Fruit fly (Drosophila melanogaster) whole organism, embryonic: ENCODE measurements around the gene Asator.

Experiments used
- Atf3 ChIP-seq: fragments of 200-800 bp; sonication (Bioruptor generic); optimal IDR thresholded peaks from 3 replicates; lab custom pipeline; 2016; ENCODE audit warnings: missing biosample characterization, missing genetic modification characterization
- CG10366 ChIP-seq: fragments of 200-800 bp; sonication (Bioruptor generic); IDR thresholded peaks from 2 replicates; pipeline ENCODE4 v1.3.6; 2022; ENCODE audit warnings: missing biosample characterization, missing genetic modification characterization
- CG10462 ChIP-seq: fragments of 200-800 bp; sonication (Bioruptor generic); optimal IDR thresholded peaks from 2 replicates; lab custom pipeline; 2016; ENCODE audit warnings: missing biosample characterization, missing genetic modification characterization
- CG10654 ChIP-seq: fragments of 200-800 bp; sonication (Bioruptor generic); optimal IDR thresholded peaks from 2 replicates; lab custom pipeline; 2016; ENCODE audit warnings: missing biosample characterization, missing genetic modification characterization
- CG11247 ChIP-seq: fragments of 200-800 bp; sonication (Bioruptor generic); IDR thresholded peaks from 2 replicates; pipeline ENCODE4 v1.3.6; 2022; ENCODE audit warnings: missing biosample characterization, missing genetic modification characterization
- CG12219 ChIP-seq: fragments of 200-800 bp; sonication (Bioruptor generic); optimal IDR thresholded peaks from 3 replicates; lab custom pipeline; 2018; ENCODE audit warnings: missing biosample characterization, mild to moderate bottlenecking, missing genetic modification characterization
- CG12769 ChIP-seq: fragments of 200-800 bp; sonication (Bioruptor generic); optimal IDR thresholded peaks from 2 replicates; lab custom pipeline; 2019; ENCODE audit warnings: missing biosample characterization, mild to moderate bottlenecking, missing genetic modification characterization, moderate library complexity
- CG13287 ChIP-seq: fragments of 200-800 bp; sonication (Bioruptor generic); IDR thresholded peaks from 2 replicates; pipeline ENCODE4 v1.3.6; 2022; ENCODE audit warnings: missing biosample characterization, missing genetic modification characterization; ENCODE audit not compliant: partially characterized antibody
- CG17385 ChIP-seq: fragments of 200-800 bp; sonication (Bioruptor generic); optimal IDR thresholded peaks from 3 replicates; lab custom pipeline; 2018; ENCODE audit warnings: missing biosample characterization, mild to moderate bottlenecking, missing genetic modification characterization
- CG17829 ChIP-seq: fragments of 200-800 bp; optimal IDR thresholded peaks from 2 replicates; lab custom pipeline; 2019; ENCODE audit warnings: missing biosample characterization, mild to moderate bottlenecking, missing genetic modification characterization, moderate library complexity
- CG31365 ChIP-seq: fragments of 200-800 bp; sonication (Bioruptor generic); optimal IDR thresholded peaks from 2 replicates; lab custom pipeline; 2018; ENCODE audit warnings: missing biosample characterization, mild to moderate bottlenecking, missing genetic modification characterization
- CG43689 ChIP-seq: fragments of 200-800 bp; sonication (Bioruptor generic); IDR thresholded peaks from 2 replicates; pipeline ENCODE4 v1.3.6; 2022; ENCODE audit warnings: missing biosample characterization, missing genetic modification characterization
- CG6765 ChIP-seq: fragments of 200-800 bp; sonication (Bioruptor generic); optimal IDR thresholded peaks from 3 replicates; lab custom pipeline; 2017; ENCODE audit warnings: missing biosample characterization, mild to moderate bottlenecking, missing genetic modification characterization
- CG6791 ChIP-seq: fragments of 200-800 bp; sonication (Bioruptor generic); IDR thresholded peaks from 3 replicates; pipeline ENCODE4 v1.3.6; 2022; ENCODE audit warnings: missing biosample characterization, missing genetic modification characterization; ENCODE audit not compliant: partially characterized antibody
- CG7963 ChIP-seq: fragments of 200-800 bp; sonication (Bioruptor generic); IDR thresholded peaks from 3 replicates; pipeline ENCODE4 v1.3.6; 2022; ENCODE audit warnings: missing biosample characterization, missing genetic modification characterization; ENCODE audit not compliant: partially characterized antibody
- CG8924 ChIP-seq: fragments of 200-800 bp; optimal IDR thresholded peaks from 3 replicates; lab custom pipeline; 2019; ENCODE audit warnings: missing biosample characterization, mild to moderate bottlenecking, missing genetic modification characterization, moderate library complexity
- Fer1 ChIP-seq: fragments of 200-800 bp; sonication (Bioruptor generic); optimal IDR thresholded peaks from 2 replicates; lab custom pipeline; 2017; ENCODE audit warnings: missing biosample characterization, mild to moderate bottlenecking, missing genetic modification characterization
- Fer2 ChIP-seq: fragments of 200-800 bp; sonication (Bioruptor generic); optimal IDR thresholded peaks from 2 replicates; lab custom pipeline; 2018; ENCODE audit warnings: missing biosample characterization, mild to moderate bottlenecking, missing genetic modification characterization, moderate library complexity
- Gsc ChIP-seq: fragments of 200-800 bp; sonication (Bioruptor generic); IDR thresholded peaks from 2 replicates; pipeline ENCODE4 v1.3.6; 2022; ENCODE audit warnings: missing biosample characterization, missing genetic modification characterization
- H15 ChIP-seq: fragments of 200-800 bp; sonication (Bioruptor generic); IDR thresholded peaks from 3 replicates; pipeline ENCODE4 v1.3.6; 2022; ENCODE audit warnings: missing biosample characterization, missing genetic modification characterization
- Hr39 ChIP-seq: fragments of >200 bp; optimal IDR thresholded peaks from 2 replicates; lab custom pipeline; 2017
- Meics ChIP-seq: fragments of 200-800 bp; sonication (Bioruptor generic); optimal IDR thresholded peaks from 2 replicates; lab custom pipeline; 2017; ENCODE audit warnings: missing biosample characterization, mild to moderate bottlenecking, missing genetic modification characterization
- NFAT ChIP-seq: fragments of 200-800 bp; sonication (Bioruptor generic); IDR thresholded peaks from 2 replicates; pipeline ENCODE4 v1.3.6; 2022; ENCODE audit warnings: missing biosample characterization, missing genetic modification characterization
- Optix ChIP-seq: fragments of 200-800 bp; sonication (Bioruptor generic); IDR thresholded peaks from 3 replicates; pipeline ENCODE4 v1.3.6; 2022; ENCODE audit warnings: missing biosample characterization, missing genetic modification characterization
- Ravus ChIP-seq: fragments of 200-800 bp; sonication (Bioruptor generic); IDR thresholded peaks from 2 replicates; pipeline ENCODE4 v1.3.6; 2022; ENCODE audit warnings: missing biosample characterization, missing genetic modification characterization
- Spps ChIP-seq: fragments of 200-800 bp; sonication (Bioruptor generic); optimal IDR thresholded peaks from 2 replicates; lab custom pipeline; 2018; ENCODE audit warnings: missing biosample characterization, mild to moderate bottlenecking, missing genetic modification characterization
- az2 ChIP-seq: fragments of 200-800 bp; sonication (Bioruptor generic); optimal IDR thresholded peaks from 3 replicates; lab custom pipeline; 2016; ENCODE audit warnings: missing biosample characterization, missing genetic modification characterization
- cato ChIP-seq: fragments of 200-800 bp; sonication (Bioruptor generic); optimal IDR thresholded peaks from 2 replicates; lab custom pipeline; 2016; ENCODE audit warnings: missing biosample characterization, missing genetic modification characterization, borderline replicate concordance
- cg ChIP-seq: fragments of 200-800 bp; sonication (Bioruptor generic); optimal IDR thresholded peaks from 3 replicates; lab custom pipeline; 2019; ENCODE audit warnings: missing biosample characterization, mild to moderate bottlenecking, missing genetic modification characterization, moderate library complexity
- chn ChIP-seq: fragments of 200-800 bp; sonication (Bioruptor generic); optimal IDR thresholded peaks from 2 replicates; lab custom pipeline; 2016; ENCODE audit warnings: missing biosample characterization, missing genetic modification characterization
- ci ChIP-seq: fragments of 200-800 bp; sonication (Bioruptor generic); IDR thresholded peaks from 3 replicates; pipeline ENCODE4 v1.3.6; 2022; ENCODE audit warnings: missing biosample characterization, missing genetic modification characterization
- esg ChIP-seq: fragments of 200-800 bp; sonication (Bioruptor generic); conservative IDR thresholded peaks from 2 replicates; pipeline ENCODE4 v1.3.6; 2022; ENCODE audit warnings: missing biosample characterization, missing genetic modification characterization
- fu2 ChIP-seq: fragments of 200-800 bp; sonication (Bioruptor generic); optimal IDR thresholded peaks from 2 replicates; lab custom pipeline; 2016; ENCODE audit warnings: missing biosample characterization, missing genetic modification characterization
- gem ChIP-seq: fragments of 200-800 bp; sonication (Bioruptor generic); optimal IDR thresholded peaks from 2 replicates; lab custom pipeline; 2019; ENCODE audit warnings: missing biosample characterization, mild to moderate bottlenecking, missing genetic modification characterization, moderate library complexity
- gsb ChIP-seq: fragments of 200-800 bp; sonication (Bioruptor generic); IDR thresholded peaks from 2 replicates; pipeline ENCODE4 v1.3.6; 2022; ENCODE audit warnings: missing biosample characterization, missing genetic modification characterization
- lab ChIP-seq: fragments of 200-800 bp; sonication (Bioruptor generic); optimal IDR thresholded peaks from 3 replicates; lab custom pipeline; 2017; ENCODE audit warnings: missing biosample characterization, missing genetic modification characterization, mild to moderate bottlenecking, moderate library complexity, missing genetic modification reagents
- lmd ChIP-seq: fragments of 200-800 bp; sonication (Bioruptor generic); IDR thresholded peaks from 2 replicates; pipeline ENCODE4 v1.3.6; 2022; ENCODE audit warnings: missing biosample characterization, missing genetic modification characterization
- nmo ChIP-seq: fragments of 200-800 bp; sonication (Bioruptor generic); optimal IDR thresholded peaks from 2 replicates; lab custom pipeline; 2018; ENCODE audit warnings: missing biosample characterization, mild to moderate bottlenecking, missing genetic modification characterization, moderate library complexity
- oc ChIP-seq: fragments of 200-800 bp; sonication (Bioruptor generic); optimal IDR thresholded peaks from 2 replicates; lab custom pipeline; 2018; ENCODE audit warnings: missing biosample characterization, mild to moderate bottlenecking, missing genetic modification characterization, moderate library complexity
- onecut ChIP-seq: fragments of 200-800 bp; sonication (Bioruptor generic); IDR thresholded peaks from 2 replicates; pipeline ENCODE4 v1.3.6; 2022; ENCODE audit warnings: missing biosample characterization, missing genetic modification characterization
- pros ChIP-seq: fragments of 200-800 bp; sonication (Bioruptor generic); optimal IDR thresholded peaks from 3 replicates; lab custom pipeline; 2019; ENCODE audit warnings: missing biosample characterization, mild to moderate bottlenecking, missing genetic modification characterization, moderate library complexity
- sc ChIP-seq, 3 experiments: fragments of >200 bp in 2 of 3; fragments of 200-800 bp in 1 of 3; sonication (Bioruptor generic) in 1 of 3; optimal IDR thresholded peaks; 2 replicates in 2 of 3; 3 replicates in 1 of 3; lab custom pipeline; 2017; ENCODE audit warnings: mild to moderate bottlenecking in 1 of 3, missing biosample characterization in 1 of 3, missing genetic modification characterization in 1 of 3, missing genetic modification reagents in 1 of 3
- slp2 ChIP-seq: fragments of 200-800 bp; sonication (Bioruptor generic); optimal IDR thresholded peaks from 2 replicates; lab custom pipeline; 2016; ENCODE audit warnings: missing biosample characterization, missing genetic modification characterization
- stwl ChIP-seq: fragments of 200-800 bp; sonication (Bioruptor generic); optimal IDR thresholded peaks from 3 replicates; lab custom pipeline; 2018; ENCODE audit warnings: missing biosample characterization, mild to moderate bottlenecking, missing genetic modification characterization, moderate library complexity
- ttk ChIP-seq: fragments of 200-800 bp; sonication (Bioruptor generic); IDR thresholded peaks from 2 replicates; pipeline ENCODE4 v2.1.2; 2022; ENCODE audit warnings: missing biosample characterization, missing genetic modification characterization
- tx ChIP-seq: fragments of 200-800 bp; sonication (Bioruptor generic); optimal IDR thresholded peaks from 2 replicates; lab custom pipeline; 2016; ENCODE audit warnings: missing biosample characterization, missing genetic modification characterization
- wor ChIP-seq: fragments of 200-800 bp; sonication (Bioruptor generic); IDR thresholded peaks from 2 replicates; pipeline ENCODE4 v1.3.6; 2022; ENCODE audit warnings: missing biosample characterization, missing genetic modification characterization
- z ChIP-seq: fragments of 200-800 bp; sonication (Bioruptor generic); IDR thresholded peaks from 3 replicates; pipeline ENCODE4 v1.3.6; 2022; ENCODE audit warnings: missing biosample characterization, missing genetic modification characterization
- zen ChIP-seq: fragments of 200-800 bp; sonication (Bioruptor generic); optimal IDR thresholded peaks from 3 replicates; lab custom pipeline; 2018; ENCODE audit warnings: missing biosample characterization, mild to moderate bottlenecking, missing genetic modification characterization, moderate library complexity

The Asator gene

DNA sequence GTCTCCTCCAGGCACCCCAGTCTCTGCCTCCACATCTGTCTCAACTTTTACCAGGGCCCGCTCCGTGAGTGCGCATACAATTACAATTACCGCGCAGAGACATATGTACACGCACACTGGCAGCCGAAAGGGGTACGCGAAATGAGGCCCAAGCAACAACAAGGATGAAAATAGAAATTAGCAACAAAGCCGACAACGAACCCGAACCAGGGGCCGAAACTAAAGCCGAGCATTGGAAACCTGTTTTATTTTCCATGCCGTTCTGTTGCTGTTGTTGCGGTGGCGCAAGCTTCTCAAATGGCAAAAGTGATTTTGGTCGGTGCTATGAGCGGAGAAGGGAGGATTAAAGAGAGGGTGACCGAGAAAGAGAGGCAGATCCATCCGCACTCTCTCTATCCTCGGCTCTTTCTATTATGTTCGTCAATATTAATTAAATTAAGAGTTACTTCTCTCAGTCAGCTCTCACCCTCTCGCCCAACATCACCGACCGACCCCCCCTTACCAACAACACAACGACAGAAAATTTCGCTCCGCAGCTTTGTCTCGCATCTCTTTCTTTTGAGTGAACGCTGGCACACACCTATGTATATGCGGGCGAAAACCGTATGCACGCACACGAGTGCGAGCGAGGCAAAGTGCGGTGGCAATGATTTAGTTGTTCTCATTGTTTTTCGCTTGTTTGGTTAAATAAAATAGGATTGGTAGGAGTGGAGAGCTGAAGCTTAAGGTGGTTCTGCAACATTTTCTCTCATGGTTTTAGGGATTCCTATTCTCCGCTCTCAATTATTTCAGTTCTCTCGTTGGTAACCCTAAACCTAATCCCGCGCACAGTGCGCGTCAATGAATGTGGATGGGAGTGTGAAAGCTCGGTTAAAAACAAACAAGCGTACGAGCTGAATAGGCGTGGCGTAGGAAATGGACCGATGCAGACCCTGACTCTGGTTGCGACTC, 18.7 kb upstream of the Asator start (continued):
- TF ChIP-seq cg (GFP tag; lab: Kevin White, UChicago) (peak; percentile 56), gsb (GFP tag; lab: Robert Waterston, UW) (no peak), chn (no peak), pros (GFP tag; lab: Kevin White, UChicago) (peak; percentile 96), Atf3 (GFP tag; lab: Kevin White, UChicago) (no peak), CG8924 (tag; lab: Kevin White, UChicago) (no peak), oc (peak; percentile 69), Optix (no peak), sc (optimal IDR thresholded peaks at IDR 0.05; lab: Kevin White, UChicago) (no peak), sc (GFP tag; optimal IDR thresholded peaks at IDR 0.05; lab: Kevin White, UChicago) (no peak), CG7963 (GFP tag; lab: Robert Waterston, UW) (no peak), gem (no peak), stwl (no peak), Spps (tag; lab: Kevin White, UChicago) (no peak), onecut (GFP tag; lab: Robert Waterston, UW) (no peak), zen (tag; lab: Kevin White, UChicago) (no peak), H15 (GFP tag; lab: Robert Waterston, UW) (no peak), CG31365 (tag; lab: Kevin White, UChicago) (no peak), slp2 (GFP tag; lab: Kevin White, UChicago) (no peak), CG10654 (GFP tag; lab: Kevin White, UChicago) (no peak), ttk (GFP tag; lab: Robert Waterston, UW) (no peak), CG43689 (GFP tag; lab: Robert Waterston, UW) (no peak), CG6791 (GFP tag; lab: Robert Waterston, UW) (no peak), CG12219 (no peak), NFAT (no peak), CG10462 (GFP tag; lab: Kevin White, UChicago) (no peak), CG12769 (tag; lab: Kevin White, UChicago) (peak; percentile 6), lmd (no peak), Gsc (GFP tag; lab: Robert Waterston, UW) (no peak), tx (no peak), lab (GFP tag; lab: Kevin White, UChicago) (no peak), Hr39 (lab: Kevin White, UChicago) (no peak), fu2 (GFP tag; lab: Kevin White, UChicago) (no peak), Meics (GFP tag; lab: Kevin White, UChicago) (no peak), Ravus (no peak), CG10366 (GFP tag; lab: Robert Waterston, UW) (no peak), wor (GFP tag; lab: Robert Waterston, UW) (no peak), CG6765 (no peak), CG17385 (GFP tag; lab: Kevin White, UChicago) (peak; percentile 19), ci (no peak), CG11247 (no peak), esg (GFP tag; lab: Robert Waterston, UW) (no peak), az2 (no peak), cato (GFP tag; lab: Kevin White, UChicago) (no peak), CG13287 (0 out of 2 replicates have a peak, but pooled peaks have one; percentile 29), Fer2 (no peak), z (GFP tag; lab: Robert Waterston, UW) (peak; percentile 95), nmo (GFP tag; lab: Kevin White, UChicago) (no peak), CG17829 (no peak), Fer1 (GFP tag; lab: Kevin White, UChicago) (peak; percentile 7)
